Worm (Caenorhabditis elegans) whole organism, midembryonic: ENCODE measurements around the gene C06A8.8.
A peak's percentile ranks its signal among the peaks of the same experiment; 100 is the strongest.

Experiments used
- T22C8.4 ChIP-seq: fragments of 200-800 bp; sonication (Bioruptor generic); IDR thresholded peaks from 2 replicates; pipeline ENCODE4 v1.3.6; 2022; ENCODE audit warnings: missing genetic modification characterization, missing compliant biosample characterization
- cog-1 ChIP-seq: sonication (generic microtip); optimal IDR thresholded peaks from 2 replicates; lab custom pipeline; 2016; ENCODE audit warnings: missing genetic modification characterization, missing compliant biosample characterization
- flt-1 ChIP-seq: fragments of 200-800 bp; sonication (Bioruptor generic); IDR thresholded peaks from 2 replicates; pipeline ENCODE4 v1.3.6; 2022; ENCODE audit warnings: missing genetic modification characterization, missing compliant biosample characterization
- klf-2 ChIP-seq: fragments of 200-800 bp; sonication (Bioruptor generic); conservative IDR thresholded peaks from 2 replicates; pipeline ENCODE4 v1.3.6; 2022; ENCODE audit warnings: missing genetic modification reagents, missing genetic modification characterization, missing compliant biosample characterization
- med-1 ChIP-seq: sonication (generic microtip); optimal IDR thresholded peaks from 2 replicates; lab custom pipeline; 2017; ENCODE audit warnings: missing genetic modification characterization, mild to moderate bottlenecking, missing compliant biosample characterization, antibody characterized with exemption, missing genetic modification reagents; ENCODE audit not compliant: insufficient read depth
- ref-1 ChIP-seq: fragments of 200-800 bp; sonication (Bioruptor generic); conservative IDR thresholded peaks from 2 replicates; pipeline ENCODE4 v1.3.6; 2022; ENCODE audit warnings: missing genetic modification reagents, missing genetic modification characterization, missing compliant biosample characterization
- tab-1 ChIP-seq: fragments of 200-800 bp; sonication (Bioruptor generic); IDR thresholded peaks from 2 replicates; pipeline ENCODE4 v1.3.6; 2022; ENCODE audit warnings: missing genetic modification characterization, missing compliant biosample characterization
- ztf-23 ChIP-seq: fragments of 200-800 bp; sonication (Bioruptor generic); IDR thresholded peaks from 2 replicates; pipeline ENCODE4 v1.3.6; 2022; ENCODE audit warnings: missing genetic modification reagents, missing genetic modification characterization, missing compliant biosample characterization
- ztf-29 ChIP-seq: fragments of 200-800 bp; sonication (Bioruptor generic); IDR thresholded peaks from 2 replicates; pipeline ENCODE4 v1.3.6; 2022; ENCODE audit warnings: missing genetic modification reagents, missing genetic modification characterization, missing compliant biosample characterization

The C06A8.8 gene

ce11 chrII:7810869-7811543 is 39.2 kb upstream of the C06A8.8 start, which contains the start of gene cki-1:
Gene cki-1 (plus strand): TSS chrII:7811240.
- TF ChIP-seq ztf-23 (GFP tag; lab: Robert Waterston, UW) (peak; percentile 61; the same call in 1 of the 2 replicates), tab-1 (GFP tag; lab: Robert Waterston, UW) (0 out of 2 replicates have a peak, but pooled peaks have one; percentile 48), med-1 (GFP tag; lab: Kevin White, UChicago) (no peak), klf-2 (GFP tag; lab: Robert Waterston, UW) (no peak), ref-1 (no peak), T22C8.4 (GFP tag; lab: Robert Waterston, UW) (no peak), ztf-29 (GFP tag; lab: Robert Waterston, UW) (no peak), cog-1 (tag; lab: Kevin White, UChicago) (no peak), flt-1 (peak; percentile 58)

ce11 chrII:7810162-7810868 is 38.5 kb upstream of the C06A8.8 start:
- TF ChIP-seq cog-1 (tag; lab: Kevin White, UChicago): no peak

- TF ChIP-seq cog-1 (tag; lab: Kevin White, UChicago): peak; percentile 85
- no peak for TF ChIP-seq flt-1
Measured at ce11 chrII:7809358-7809914, 37.6 kb upstream of the C06A8.8 start.

- TF ChIP-seq T22C8.4 (GFP tag; lab: Robert Waterston, UW): no peak
- TF ChIP-seq ztf-23 (GFP tag; lab: Robert Waterston, UW): no peak
- TF ChIP-seq tab-1 (GFP tag; lab: Robert Waterston, UW): no peak
- TF ChIP-seq ref-1: no peak
- TF ChIP-seq ztf-29 (GFP tag; lab: Robert Waterston, UW): no peak
- no peak for TF ChIP-seq klf-2 (GFP tag; lab: Robert Waterston, UW)
- no peak for TF ChIP-seq flt-1
- TF ChIP-seq med-1 (GFP tag; lab: Kevin White, UChicago): no peak
- no peak for TF ChIP-seq cog-1 (tag; lab: Kevin White, UChicago)
Measured at ce11 chrII:7808950-7809349, 37.1 kb upstream of the C06A8.8 start.

ce11 chrII:7808153-7808552 is 36.3 kb upstream of the C06A8.8 start:
- TF ChIP-seq cog-1 (tag; lab: Kevin White, UChicago): no peak
- no peak for TF ChIP-seq flt-1
- no peak for TF ChIP-seq klf-2 (GFP tag; lab: Robert Waterston, UW)
- TF ChIP-seq med-1 (GFP tag; lab: Kevin White, UChicago): no peak
- TF ChIP-seq ztf-23 (GFP tag; lab: Robert Waterston, UW): no peak
- no peak for TF ChIP-seq ref-1
- TF ChIP-seq tab-1 (GFP tag; lab: Robert Waterston, UW): no peak
- no peak for TF ChIP-seq ztf-29 (GFP tag; lab: Robert Waterston, UW)
- no peak for TF ChIP-seq T22C8.4 (GFP tag; lab: Robert Waterston, UW)

- TF ChIP-seq cog-1 (tag; lab: Kevin White, UChicago) (no peak), klf-2 (GFP tag; lab: Robert Waterston, UW) (no peak), ztf-23 (GFP tag; lab: Robert Waterston, UW) (no peak), tab-1 (GFP tag; lab: Robert Waterston, UW) (no peak), ztf-29 (GFP tag; lab: Robert Waterston, UW) (no peak), flt-1 (no peak), T22C8.4 (GFP tag; lab: Robert Waterston, UW) (no peak), med-1 (GFP tag; lab: Kevin White, UChicago) (no peak), ref-1 (no peak)
Measured at ce11 chrII:7806872-7807271, 35.1 kb upstream of the C06A8.8 start.

- no peak for TF ChIP-seq cog-1 (tag; lab: Kevin White, UChicago)
- TF ChIP-seq ref-1: no peak
- no peak for TF ChIP-seq med-1 (GFP tag; lab: Kevin White, UChicago)
- no peak for TF ChIP-seq flt-1
- no peak for TF ChIP-seq tab-1 (GFP tag; lab: Robert Waterston, UW)
- no peak for TF ChIP-seq klf-2 (GFP tag; lab: Robert Waterston, UW)
- TF ChIP-seq T22C8.4 (GFP tag; lab: Robert Waterston, UW): no peak
- TF ChIP-seq ztf-23 (GFP tag; lab: Robert Waterston, UW): no peak
- no peak for TF ChIP-seq ztf-29 (GFP tag; lab: Robert Waterston, UW)
Measured at ce11 chrII:7806054-7806453, 34.2 kb upstream of the C06A8.8 start.

- no peak for TF ChIP-seq tab-1 (GFP tag; lab: Robert Waterston, UW)
- TF ChIP-seq T22C8.4 (GFP tag; lab: Robert Waterston, UW): no peak
- TF ChIP-seq klf-2 (GFP tag; lab: Robert Waterston, UW): no peak
- no peak for TF ChIP-seq cog-1 (tag; lab: Kevin White, UChicago)
- no peak for TF ChIP-seq ref-1
- no peak for TF ChIP-seq med-1 (GFP tag; lab: Kevin White, UChicago)
- no peak for TF ChIP-seq ztf-29 (GFP tag; lab: Robert Waterston, UW)
- TF ChIP-seq ztf-23 (GFP tag; lab: Robert Waterston, UW): no peak
- TF ChIP-seq flt-1: no peak
Measured at ce11 chrII:7803174-7803573, 31.4 kb upstream of the C06A8.8 start.

- TF ChIP-seq cog-1 (tag; lab: Kevin White, UChicago) (no peak), med-1 (GFP tag; lab: Kevin White, UChicago) (no peak), ztf-29 (GFP tag; lab: Robert Waterston, UW) (no peak), flt-1 (no peak), T22C8.4 (GFP tag; lab: Robert Waterston, UW) (no peak), klf-2 (GFP tag; lab: Robert Waterston, UW) (no peak), tab-1 (GFP tag; lab: Robert Waterston, UW) (no peak), ref-1 (no peak)
Measured at ce11 chrII:7801899-7802298, 30.1 kb upstream of the C06A8.8 start.
